Worm (Caenorhabditis elegans) whole organism, L4 larva: ENCODE data around the gene srd-58.
A peak's percentile ranks its signal among the peaks of the same experiment; 100 is the strongest.

Experiments used
- D1046.2 ChIP-seq: fragments of 200-800 bp; sonication (Bioruptor generic); IDR thresholded peaks from 2 replicates; pipeline ENCODE4 v1.3.6; 2022; ENCODE audit warnings: missing genetic modification characterization, missing compliant biosample characterization
- F10B5.3 ChIP-seq: sonication (generic microtip); optimal IDR thresholded peaks from 2 replicates; lab custom pipeline; 2016; ENCODE audit warnings: mild to moderate bottlenecking, missing genetic modification characterization, missing compliant biosample characterization
- F26F4.8 ChIP-seq: fragments of 200-800 bp; sonication (Bioruptor generic); conservative IDR thresholded peaks from 2 replicates; pipeline ENCODE4 v1.3.6; 2022; ENCODE audit warnings: missing genetic modification characterization, missing compliant biosample characterization
- F49E8.2 ChIP-seq: sonication (generic microtip); optimal IDR thresholded peaks from 2 replicates; lab custom pipeline; 2016; ENCODE audit warnings: missing compliant biosample characterization, mild to moderate bottlenecking, missing genetic modification characterization, borderline replicate concordance
- R02D3.7 ChIP-seq: fragments of 150-350 bp; sonication (generic microtip); optimal IDR thresholded peaks from 3 replicates; lab custom pipeline; 2014; ENCODE audit warnings: missing biosample characterization, missing genetic modification characterization
- T20F7.1 ChIP-seq: fragments of 200-800 bp; sonication (Bioruptor generic); optimal IDR thresholded peaks from 2 replicates; lab custom pipeline; 2018; ENCODE audit warnings: mild to moderate bottlenecking, missing genetic modification characterization, missing compliant biosample characterization
- Y48G9A.11 ChIP-seq: fragments of 200-800 bp; sonication (Bioruptor generic); IDR thresholded peaks from 2 replicates; pipeline ENCODE4 v1.3.6; 2022; ENCODE audit warnings: missing genetic modification reagents, missing genetic modification characterization, missing compliant biosample characterization
- Y5F2A.4 ChIP-seq: fragments of 200-800 bp; sonication (Bioruptor generic); optimal IDR thresholded peaks from 2 replicates; lab custom pipeline; 2018; ENCODE audit warnings: mild to moderate bottlenecking, missing genetic modification characterization, missing compliant biosample characterization
- Y75B8A.6 ChIP-seq: fragments of 200-800 bp; sonication (Bioruptor generic); IDR thresholded peaks from 2 replicates; pipeline ENCODE4 v1.3.6; 2022; ENCODE audit warnings: missing genetic modification reagents, missing genetic modification characterization, missing compliant biosample characterization
- aha-1 ChIP-seq: fragments of 150-350 bp; peaks from one replicate; lab custom pipeline; 2014; ENCODE audit warnings: missing biosample characterization, missing genetic modification characterization
- ama-1 ChIP-seq: fragments of 150-350 bp; optimal IDR thresholded peaks from 2 replicates; lab custom pipeline; 2014; ENCODE audit warnings: inconsistent platforms, mixed read lengths
- arid-1 ChIP-seq: fragments of 200-800 bp; sonication (Bioruptor generic); conservative IDR thresholded peaks from 2 replicates; pipeline ENCODE4 v1.3.6; 2022; ENCODE audit warnings: missing genetic modification reagents, missing genetic modification characterization, missing compliant biosample characterization
- attf-4 ChIP-seq: sonication (generic microtip); optimal IDR thresholded peaks from 3 replicates; lab custom pipeline; 2017; ENCODE audit warnings: missing biosample characterization, missing genetic modification characterization
- ceh-44 ChIP-seq: fragments of 200-800 bp; sonication (Bioruptor generic); IDR thresholded peaks from 2 replicates; pipeline ENCODE4 v1.3.6; 2022; ENCODE audit warnings: missing genetic modification reagents, missing genetic modification characterization, missing compliant biosample characterization
- ceh-62 ChIP-seq: sonication (generic microtip); optimal IDR thresholded peaks from 2 replicates; lab custom pipeline; 2017; ENCODE audit warnings: missing biosample characterization, missing genetic modification characterization
- ctbp-1 ChIP-seq: fragments of 200-800 bp; sonication (Bioruptor generic); IDR thresholded peaks from 2 replicates; pipeline ENCODE4 v1.3.6; 2022; ENCODE audit warnings: missing genetic modification reagents, missing genetic modification characterization, missing compliant biosample characterization
- daf-12 ChIP-seq: fragments of 150-350 bp; optimal IDR thresholded peaks from 2 replicates; lab custom pipeline; 2014; ENCODE audit warnings: missing biosample characterization, missing genetic modification reagents, missing genetic modification characterization
- daf-8 ChIP-seq: fragments of 200-800 bp; sonication (Bioruptor generic); IDR thresholded peaks from 2 replicates; pipeline ENCODE4 v1.3.6; 2022; ENCODE audit warnings: missing genetic modification characterization, missing compliant biosample characterization
- dpl-1 ChIP-seq: fragments of 150-350 bp; optimal IDR thresholded peaks from 2 replicates; lab custom pipeline; 2014; ENCODE audit warnings: missing biosample characterization, missing genetic modification reagents, missing genetic modification characterization
- duxl-1 ChIP-seq: sonication (generic microtip); optimal IDR thresholded peaks from 2 replicates; lab custom pipeline; 2016; ENCODE audit warnings: mild to moderate bottlenecking, missing genetic modification characterization, moderate library complexity, missing compliant biosample characterization; ENCODE audit not compliant: poor library complexity
- dve-1 ChIP-seq: sonication (generic microtip); optimal IDR thresholded peaks from 2 replicates; lab custom pipeline; 2017; ENCODE audit warnings: antibody characterized with exemption, mild to moderate bottlenecking, missing genetic modification characterization, missing compliant biosample characterization; ENCODE audit not compliant: insufficient read depth
- egl-27 ChIP-seq: sonication (generic microtip); optimal IDR thresholded peaks from 3 replicates; lab custom pipeline; 2017; ENCODE audit warnings: missing biosample characterization, missing genetic modification reagents, missing genetic modification characterization
- fkh-10 ChIP-seq: fragments of 150-350 bp; optimal IDR thresholded peaks from 2 replicates; lab custom pipeline; 2014; ENCODE audit warnings: missing biosample characterization, missing genetic modification reagents, missing genetic modification characterization
- fos-1 ChIP-seq: fragments of 150-350 bp; optimal IDR thresholded peaks from 2 replicates; lab custom pipeline; 2014; ENCODE audit warnings: missing biosample characterization, missing genetic modification characterization
- gei-8 ChIP-seq: fragments of 200-800 bp; sonication (Bioruptor generic); optimal IDR thresholded peaks from 2 replicates; lab custom pipeline; 2018; ENCODE audit warnings: mild to moderate bottlenecking, missing genetic modification characterization, missing compliant biosample characterization
- hif-1 ChIP-seq, 2 experiments: sonication (generic microtip); optimal IDR thresholded peaks; 2 replicates each; lab custom pipeline; 2016 to 2017; ENCODE audit warnings: missing compliant biosample characterization in 2 of 2, missing genetic modification characterization in 2 of 2, missing genetic modification reagents in 2 of 2, missing genotype in 2 of 2, mild to moderate bottlenecking in 1 of 2
- lim-7 ChIP-seq: fragments of 200-800 bp; sonication (Bioruptor generic); IDR thresholded peaks from 2 replicates; pipeline ENCODE4 v1.3.6; 2022; ENCODE audit warnings: missing genetic modification characterization, missing compliant biosample characterization
- lin-1 ChIP-seq: fragments of 200-800 bp; sonication (Bioruptor generic); IDR thresholded peaks from 2 replicates; pipeline ENCODE4 v1.3.6; 2022; ENCODE audit warnings: missing genetic modification reagents, missing genetic modification characterization, missing compliant biosample characterization
- lin-29 ChIP-seq: fragments of 200-800 bp; sonication (Bioruptor generic); IDR thresholded peaks from 2 replicates; pipeline ENCODE4 v1.3.6; 2022; ENCODE audit warnings: missing genetic modification reagents, missing genetic modification characterization, missing compliant biosample characterization
- lin-39 ChIP-seq: fragments of 150-350 bp; optimal IDR thresholded peaks from 2 replicates; lab custom pipeline; 2014; ENCODE audit warnings: missing biosample characterization, missing genetic modification reagents, missing genetic modification characterization
- lsy-2 ChIP-seq, 2 experiments: fragments of 150-350 bp in 1 of 2; sonication (generic microtip) in 1 of 2; optimal IDR thresholded peaks; 2 replicates each; lab custom pipeline; 2014 to 2017; ENCODE audit warnings: missing biosample characterization in 2 of 2, missing genetic modification characterization in 2 of 2
- madf-9 ChIP-seq: fragments of 200-800 bp; sonication (Bioruptor generic); conservative IDR thresholded peaks from 2 replicates; pipeline ENCODE4 v1.3.6; 2022; ENCODE audit warnings: missing genetic modification reagents, missing genetic modification characterization, missing compliant biosample characterization
- mdt-29 ChIP-seq: fragments of 200-800 bp; sonication (Bioruptor generic); IDR thresholded peaks from 2 replicates; pipeline ENCODE4 v1.3.6; 2022; ENCODE audit warnings: missing genetic modification reagents, missing genetic modification characterization, missing compliant biosample characterization
- mep-1 ChIP-seq: fragments of 150-350 bp; sonication (generic microtip); optimal IDR thresholded peaks from 3 replicates; lab custom pipeline; 2014; ENCODE audit warnings: missing biosample characterization, missing genetic modification characterization
- nhr-11 ChIP-seq: fragments of 150-350 bp; optimal IDR thresholded peaks from 2 replicates; lab custom pipeline; 2014; ENCODE audit warnings: missing biosample characterization, missing genetic modification characterization
- nhr-111 ChIP-seq: fragments of 200-800 bp; sonication (Bioruptor generic); optimal IDR thresholded peaks from 2 replicates; lab custom pipeline; 2018; ENCODE audit warnings: mild to moderate bottlenecking, missing genetic modification characterization, missing compliant biosample characterization
- nhr-42 ChIP-seq: fragments of 200-800 bp; sonication (Bioruptor generic); IDR thresholded peaks from 2 replicates; pipeline ENCODE4 v1.3.6; 2022; ENCODE audit warnings: missing genetic modification characterization, missing compliant biosample characterization
- nhr-76 ChIP-seq: fragments of 150-350 bp; optimal IDR thresholded peaks from 2 replicates; lab custom pipeline; 2014; ENCODE audit warnings: missing biosample characterization, missing genetic modification characterization
- nhr-77 ChIP-seq: fragments of 150-350 bp; optimal IDR thresholded peaks from 2 replicates; lab custom pipeline; 2014; ENCODE audit warnings: missing biosample characterization, missing genetic modification characterization
- pha-4 ChIP-seq, 2 experiments: fragments of 150-350 bp in 1 of 2; fragments of 200-800 bp in 1 of 2; sonication (Bioruptor generic) in 1 of 2; IDR thresholded peaks in 1 of 2; optimal IDR thresholded peaks in 1 of 2; 2 replicates each; pipeline versions ENCODE4 v1.3.6 to Lab custom; 2014 to 2022; ENCODE audit warnings: missing genetic modification characterization in 2 of 2, missing genetic modification reagents in 2 of 2, missing biosample characterization in 1 of 2, missing compliant biosample characterization in 1 of 2
- pqm-1 ChIP-seq: sonication (generic microtip); optimal IDR thresholded peaks from 2 replicates; lab custom pipeline; 2017; ENCODE audit warnings: missing biosample characterization, missing genetic modification characterization
- rbr-2 ChIP-seq: sonication (generic microtip); optimal IDR thresholded peaks from 2 replicates; lab custom pipeline; 2016; ENCODE audit warnings: missing genotype, missing genetic modification characterization, missing compliant biosample characterization
- sdz-12 ChIP-seq: fragments of 200-800 bp; sonication (Bioruptor generic); optimal IDR thresholded peaks from 2 replicates; lab custom pipeline; 2018; ENCODE audit warnings: mild to moderate bottlenecking, missing genetic modification characterization, missing compliant biosample characterization
- set-16 ChIP-seq: fragments of 200-800 bp; sonication (Bioruptor generic); IDR thresholded peaks from 2 replicates; pipeline ENCODE4 v1.3.6; 2022; ENCODE audit warnings: missing genetic modification reagents, missing genetic modification characterization, missing compliant biosample characterization
- snpc-4 ChIP-seq: fragments of 150-350 bp; optimal IDR thresholded peaks from 2 replicates; lab custom pipeline; 2014; ENCODE audit warnings: missing biosample characterization, missing genetic modification characterization
- unc-62 ChIP-seq, 3 experiments: fragments of 150-350 bp in 1 of 3; sonication (generic microtip); optimal IDR thresholded peaks in 2 of 3; peaks in 1 of 3; 1 replicate in 1 of 3; 2 replicates in 2 of 3; lab custom pipeline; 2014 to 2017; ENCODE audit warnings: missing biosample characterization in 3 of 3, missing genetic modification characterization in 3 of 3, missing genetic modification reagents in 3 of 3, missing genotype in 1 of 3
- zag-1 ChIP-seq: fragments of 150-350 bp; optimal IDR thresholded peaks from 2 replicates; lab custom pipeline; 2014; ENCODE audit warnings: missing biosample characterization, missing genetic modification characterization
- ztf-7 ChIP-seq: fragments of 150-350 bp; optimal IDR thresholded peaks from 2 replicates; lab custom pipeline; 2014; ENCODE audit warnings: missing biosample characterization, missing genetic modification characterization

srd-58 gene

DNA sequence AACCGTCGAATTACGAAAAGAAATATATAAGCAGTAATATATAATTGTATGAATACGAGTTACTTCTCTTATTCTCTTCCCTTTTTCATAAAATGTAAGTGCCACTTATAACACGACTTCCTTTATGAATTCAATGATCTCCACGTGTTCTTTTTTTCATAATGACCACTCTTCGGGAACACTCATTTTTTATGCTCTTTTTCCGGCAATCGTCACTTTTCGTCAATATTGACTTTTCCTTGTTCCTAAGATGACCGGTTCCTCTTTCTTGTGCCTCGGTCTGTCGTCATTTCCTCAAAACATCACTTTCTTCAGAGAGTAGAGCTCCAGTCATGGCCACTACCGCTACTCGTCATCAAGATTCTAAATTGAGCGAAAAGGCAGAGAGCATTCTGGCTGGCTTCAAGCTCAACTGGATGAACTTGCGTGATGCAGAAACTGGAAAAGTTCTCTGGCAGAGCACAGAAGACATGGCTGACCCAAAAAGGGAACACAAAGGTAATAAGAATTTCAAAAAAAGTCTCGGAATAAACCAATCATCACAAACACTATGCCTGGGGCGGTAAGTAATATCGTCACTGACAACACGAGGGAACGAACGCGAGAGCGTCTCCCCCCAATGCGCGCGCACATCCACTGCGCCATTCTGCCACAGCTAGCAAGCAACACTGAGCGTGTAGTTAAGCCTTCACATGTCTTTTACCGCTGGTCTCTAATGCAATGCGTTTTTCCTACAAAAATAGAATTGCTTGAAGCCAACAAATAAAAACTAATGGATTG, 21.2 kb downstream of the srd-58 start, which contains the start of gene pdl-1 (continued):
- peak; percentile 91 for TF ChIP-seq gei-8
- TF ChIP-seq set-16 (GFP tag; lab: Robert Waterston, UW): peak; percentile 54; the same call in 1 of the 2 replicates
- peak; percentile 67 for TF ChIP-seq aha-1
- peak; percentile 83 for TF ChIP-seq duxl-1
- no peak for TF ChIP-seq ceh-62 (tag; lab: Kevin White, UChicago)
- TF ChIP-seq hif-1 (tag; optimal IDR thresholded peaks at IDR 0.05; lab: Kevin White, UChicago): peak in 1 of 2 experiments; percentile 69

DNA sequence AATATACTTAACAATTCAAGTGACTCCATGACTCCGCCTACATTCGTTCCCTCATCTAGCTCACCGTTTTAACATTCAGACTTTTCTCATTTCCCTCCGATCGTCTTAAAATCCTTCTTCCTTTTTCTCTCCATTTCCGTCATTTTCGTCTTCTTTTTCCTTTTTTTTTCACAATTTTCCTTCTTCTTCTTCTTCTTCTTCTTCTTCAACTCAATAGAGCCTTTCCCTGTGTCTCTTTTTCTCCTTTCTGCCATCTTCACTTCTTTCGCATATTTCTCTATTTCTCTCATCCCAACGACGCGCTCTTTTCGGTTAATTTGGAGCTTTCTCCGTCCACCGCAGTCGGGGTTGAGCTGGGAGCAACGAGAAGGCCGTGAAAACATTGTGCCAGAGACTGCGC, 22.2 kb downstream of the srd-58 start:
- TF ChIP-seq R02D3.7 (no peak), fkh-10 (peak; percentile 78), nhr-111 (GFP tag; lab: Kevin White, UChicago) (no peak), madf-9 (no peak), zag-1 (tag; lab: Kevin White, UChicago) (no peak), lin-29 (no peak), dpl-1 (no peak), lin-39 (tag; lab: Kevin White, UChicago) (no peak), snpc-4 (tag; lab: Kevin White, UChicago) (no peak), sdz-12 (GFP tag; lab: Kevin White, UChicago) (no peak), arid-1 (GFP tag; lab: Robert Waterston, UW) (no peak), nhr-11 (tag; lab: Kevin White, UChicago) (peak; percentile 32), nhr-42 (no peak), mdt-29 (GFP tag; lab: Robert Waterston, UW) (no peak), T20F7.1 (no peak), nhr-76 (tag; lab: Kevin White, UChicago) (no peak), F10B5.3 (no peak), pha-4 (GFP tag; IDR thresholded peaks at IDR 0.05; lab: Robert Waterston, UW) (no peak), pha-4 (tag; optimal IDR thresholded peaks at IDR 0.05; lab: Kevin White, UChicago) (no peak), pqm-1 (tag; lab: Kevin White, UChicago) (no peak), rbr-2 (tag; lab: Kevin White, UChicago) (peak; percentile 21), nhr-77 (tag; lab: Kevin White, UChicago) (no peak), attf-4 (tag; lab: Kevin White, UChicago) (no peak), Y5F2A.4 (GFP tag; lab: Kevin White, UChicago) (no peak), lin-1 (no peak), unc-62 (GFP tag; optimal IDR thresholded peaks at IDR 0.05 in 1 of 2; lab: Kevin White, UChicago) (no peak), unc-62 (tag; optimal IDR thresholded peaks at IDR 0.05; lab: Kevin White, UChicago) (no peak), Y75B8A.6 (GFP tag; lab: Robert Waterston, UW) (no peak), aha-1 (peak; percentile 90), ceh-44 (GFP tag; lab: Robert Waterston, UW) (no peak), Y48G9A.11 (GFP tag; lab: Robert Waterston, UW) (no peak), ctbp-1 (0 out of 2 replicates have a peak, but pooled peaks have one; percentile 31), lim-7 (GFP tag; lab: Robert Waterston, UW) (no peak), daf-8 (no peak), daf-12 (tag; lab: Kevin White, UChicago) (no peak), egl-27 (no peak), mep-1 (tag; lab: Kevin White, UChicago) (peak; percentile 45), lsy-2 (tag; optimal IDR thresholded peaks at IDR 0.05; lab: Kevin White, UChicago) (peak; percentile 19 to 27), ztf-7 (tag; lab: Kevin White, UChicago) (no peak), ama-1 (lab: Kevin White, UChicago) (no peak), D1046.2 (GFP tag; lab: Robert Waterston, UW) (no peak), F26F4.8 (no peak), dve-1 (tag; lab: Kevin White, UChicago) (no peak), F49E8.2 (tag; lab: Kevin White, UChicago) (no peak), fos-1 (tag; lab: Kevin White, UChicago) (no peak)
